Worm (Caenorhabditis elegans) whole organism, late embryonic: ENCODE data around the gene srh-258.

Source experiments
- T23F11.4 ChIP-seq: fragments of 200-800 bp; sonication (Bioruptor generic); optimal IDR thresholded peaks from 2 replicates; lab custom pipeline; 2018; ENCODE audit warnings: mild to moderate bottlenecking, missing genetic modification characterization, missing compliant biosample characterization
- ceh-19 ChIP-seq: fragments of 200-800 bp; sonication (Bioruptor generic); optimal IDR thresholded peaks from 2 replicates; lab custom pipeline; 2018; ENCODE audit warnings: mild to moderate bottlenecking, missing genetic modification characterization, missing compliant biosample characterization
- ceh-2 ChIP-seq: sonication (generic microtip); optimal IDR thresholded peaks from 2 replicates; lab custom pipeline; 2016; ENCODE audit warnings: missing genotype, missing genetic modification characterization, missing compliant biosample characterization
- ceh-6 ChIP-seq: fragments of 200-800 bp; sonication (Bioruptor generic); optimal IDR thresholded peaks from 2 replicates; lab custom pipeline; 2018; ENCODE audit warnings: mild to moderate bottlenecking, missing genetic modification characterization, missing compliant biosample characterization
- dmd-4 ChIP-seq: sonication (generic microtip); optimal IDR thresholded peaks from 2 replicates; lab custom pipeline; 2016; ENCODE audit warnings: borderline replicate concordance, missing genetic modification characterization, missing compliant biosample characterization
- elt-2 ChIP-seq: sonication (generic microtip); optimal IDR thresholded peaks from 2 replicates; lab custom pipeline; 2016; ENCODE audit warnings: missing genetic modification reagents, missing genetic modification characterization, missing compliant biosample characterization
- hlh-13 ChIP-seq: fragments of 200-800 bp; sonication (Bioruptor generic); optimal IDR thresholded peaks from 2 replicates; lab custom pipeline; 2018; ENCODE audit warnings: mild to moderate bottlenecking, missing genetic modification characterization, missing compliant biosample characterization
- hlh-30 ChIP-seq: sonication (generic microtip); optimal IDR thresholded peaks from 2 replicates; lab custom pipeline; 2017; ENCODE audit warnings: antibody characterized with exemption, missing genetic modification characterization, missing compliant biosample characterization; ENCODE audit not compliant: insufficient read depth
- nhr-11 ChIP-seq: fragments of 150-350 bp; optimal IDR thresholded peaks from 2 replicates; lab custom pipeline; 2014; ENCODE audit warnings: missing biosample characterization, missing genetic modification characterization
- pat-9 ChIP-seq: fragments of 200-800 bp; sonication (Bioruptor generic); optimal IDR thresholded peaks from 2 replicates; lab custom pipeline; 2018; ENCODE audit warnings: mild to moderate bottlenecking, missing genetic modification characterization, moderate library complexity, missing compliant biosample characterization
- pha-2 ChIP-seq: sonication (generic microtip); optimal IDR thresholded peaks from 2 replicates; lab custom pipeline; 2017; ENCODE audit warnings: mild to moderate bottlenecking, missing genetic modification characterization, missing compliant biosample characterization
- pqm-1 ChIP-seq: sonication (generic microtip); optimal IDR thresholded peaks from 2 replicates; lab custom pipeline; 2016; ENCODE audit warnings: missing genetic modification characterization, missing compliant biosample characterization
- rnt-1 ChIP-seq: sonication (generic microtip); optimal IDR thresholded peaks from 2 replicates; lab custom pipeline; 2016; ENCODE audit warnings: missing genetic modification characterization, missing compliant biosample characterization
- sox-4 ChIP-seq: sonication (generic microtip); optimal IDR thresholded peaks from 2 replicates; lab custom pipeline; 2017; ENCODE audit warnings: mild to moderate bottlenecking, missing genetic modification characterization, inconsistent platforms, missing compliant biosample characterization

DNA sequence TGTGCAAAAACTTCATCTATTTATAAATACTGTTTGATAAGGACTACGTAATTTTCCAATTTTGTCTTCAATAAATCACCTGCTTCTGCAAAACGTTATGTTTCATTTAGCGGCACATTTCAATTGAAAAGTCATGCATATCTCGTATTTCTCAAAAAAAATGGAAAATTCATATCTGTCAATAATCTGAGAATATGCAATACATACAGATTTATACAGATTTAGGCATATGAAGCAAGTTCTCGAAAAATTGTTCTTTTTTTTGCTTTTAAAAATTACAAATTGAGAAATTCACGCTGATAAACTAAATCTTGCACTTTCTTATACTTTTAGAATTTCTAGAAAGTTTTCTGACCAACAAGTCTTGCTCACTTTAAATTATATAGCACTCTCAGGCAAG lies 39.2 kb downstream of the srh-258 start, which contains the start of gene T26H5.11:
- TF ChIP-seq ceh-19 (GFP tag; lab: Kevin White, UChicago) (no peak), sox-4 (no peak), T23F11.4 (no peak), hlh-13 (GFP tag; lab: Kevin White, UChicago) (no peak), hlh-30 (tag; lab: Kevin White, UChicago) (no peak), pqm-1 (no peak), pha-2 (tag; lab: Kevin White, UChicago) (no peak), pat-9 (tag; lab: Kevin White, UChicago) (no peak), dmd-4 (no peak), ceh-6 (GFP tag; lab: Kevin White, UChicago) (no peak), ceh-2 (tag; lab: Kevin White, UChicago) (no peak), nhr-11 (tag; lab: Kevin White, UChicago) (no peak), rnt-1 (tag; lab: Kevin White, UChicago) (no peak), elt-2 (no peak)
